Fruit fly (Drosophila melanogaster) whole organism, embryonic: ENCODE measurements around the gene CG14903.
A peak's percentile ranks its signal among the peaks of the same experiment; 100 is the strongest.

ENCODE experiments used
- CG10209 ChIP-seq: fragments of 200-800 bp; sonication (Bioruptor generic); optimal IDR thresholded peaks from 3 replicates; lab custom pipeline; 2017; ENCODE audit warnings: missing biosample characterization, mild to moderate bottlenecking, missing genetic modification characterization, missing genetic modification reagents
- CG1233 ChIP-seq: fragments of 200-800 bp; sonication (Bioruptor generic); optimal IDR thresholded peaks from 4 replicates; lab custom pipeline; 2018; ENCODE audit warnings: missing biosample characterization, mild to moderate bottlenecking, missing genetic modification characterization
- CG12391 ChIP-seq: fragments of 200-800 bp; sonication (Bioruptor generic); optimal IDR thresholded peaks from 3 replicates; lab custom pipeline; 2018; ENCODE audit warnings: missing biosample characterization, mild to moderate bottlenecking, missing genetic modification characterization, moderate library complexity
- CG13424 ChIP-seq: fragments of 200-800 bp; sonication (Bioruptor generic); optimal IDR thresholded peaks from 2 replicates; lab custom pipeline; 2019; ENCODE audit warnings: missing biosample characterization, mild to moderate bottlenecking, missing genetic modification characterization, moderate library complexity
- CG1529 ChIP-seq: fragments of 200-800 bp; sonication (Bioruptor generic); optimal IDR thresholded peaks from 3 replicates; lab custom pipeline; 2018; ENCODE audit warnings: missing biosample characterization, missing genetic modification characterization
- CG15514 ChIP-seq: fragments of 200-800 bp; sonication (Bioruptor generic); optimal IDR thresholded peaks from 3 replicates; lab custom pipeline; 2017; ENCODE audit warnings: missing biosample characterization, missing genetic modification characterization, mild to moderate bottlenecking, moderate library complexity, missing genetic modification reagents
- CG17328 ChIP-seq: fragments of 200-800 bp; sonication (Bioruptor generic); IDR thresholded peaks from 2 replicates; pipeline ENCODE4 v1.3.6; 2022; ENCODE audit warnings: missing biosample characterization, missing genetic modification characterization
- CG30431 ChIP-seq: fragments of 200-800 bp; sonication (Bioruptor generic); optimal IDR thresholded peaks from 2 replicates; lab custom pipeline; 2017; ENCODE audit warnings: missing biosample characterization, missing genetic modification characterization
- CG33557 ChIP-seq: fragments of 200-800 bp; sonication (Bioruptor generic); optimal IDR thresholded peaks from 2 replicates; lab custom pipeline; 2019; ENCODE audit warnings: missing biosample characterization, mild to moderate bottlenecking, missing genetic modification characterization, moderate library complexity
- CG34422 ChIP-seq: fragments of 200-800 bp; sonication (Bioruptor generic); IDR thresholded peaks from 3 replicates; pipeline ENCODE4 v1.3.6; 2022; ENCODE audit warnings: missing biosample characterization, missing genetic modification characterization
- CG3847 ChIP-seq: fragments of 200-800 bp; sonication (Bioruptor generic); IDR thresholded peaks from 2 replicates; pipeline ENCODE4 v1.3.6; 2022; ENCODE audit warnings: missing biosample characterization, missing genetic modification characterization
- CG43689 ChIP-seq: fragments of 200-800 bp; sonication (Bioruptor generic); IDR thresholded peaks from 2 replicates; pipeline ENCODE4 v1.3.6; 2022; ENCODE audit warnings: missing biosample characterization, missing genetic modification characterization
- CG6654 ChIP-seq: fragments of 200-800 bp; sonication (Bioruptor generic); optimal IDR thresholded peaks from 2 replicates; lab custom pipeline; 2017; ENCODE audit warnings: missing biosample characterization, mild to moderate bottlenecking, missing genetic modification characterization
- CoRest ChIP-seq: fragments of 200-800 bp; sonication (Bioruptor generic); optimal IDR thresholded peaks from 3 replicates; lab custom pipeline; 2018; ENCODE audit warnings: missing biosample characterization, mild to moderate bottlenecking, missing genetic modification characterization, moderate library complexity
- Deaf1 ChIP-seq: fragments of 200-800 bp; optimal IDR thresholded peaks from 3 replicates; lab custom pipeline; 2019; ENCODE audit warnings: missing biosample characterization, mild to moderate bottlenecking, missing genetic modification characterization, moderate library complexity
- Dfd ChIP-seq, 2 experiments: fragments of >200 bp; optimal IDR thresholded peaks; 2 replicates each; lab custom pipeline; 2017; ENCODE audit warnings: missing biosample characterization in 2 of 2, missing genetic modification characterization in 2 of 2
- Dref ChIP-seq: fragments of 200-800 bp; sonication (Bioruptor generic); IDR thresholded peaks from 2 replicates; pipeline ENCODE4 v1.3.6; 2022; ENCODE audit warnings: missing biosample characterization, missing genetic modification characterization
- Drgx ChIP-seq: fragments of 200-800 bp; sonication (Bioruptor generic); IDR thresholded peaks from 2 replicates; pipeline ENCODE4 v1.3.6; 2022; ENCODE audit warnings: missing biosample characterization, missing genetic modification characterization
- Hmx ChIP-seq: fragments of 200-800 bp; sonication (Bioruptor generic); optimal IDR thresholded peaks from 2 replicates; lab custom pipeline; 2016; ENCODE audit warnings: missing biosample characterization, missing genetic modification characterization
- Mes4 ChIP-seq: fragments of 200-800 bp; sonication (Bioruptor generic); optimal IDR thresholded peaks from 2 replicates; lab custom pipeline; 2016; ENCODE audit warnings: missing biosample characterization, missing genetic modification characterization
- NK7.1 ChIP-seq: fragments of 200-800 bp; sonication (Bioruptor generic); optimal IDR thresholded peaks from 3 replicates; lab custom pipeline; 2016; ENCODE audit warnings: missing biosample characterization, missing genetic modification characterization
- Sin3A ChIP-seq: fragments of >200 bp; optimal IDR thresholded peaks from 2 replicates; lab custom pipeline; 2018
- Sry-β ChIP-seq: fragments of 200-800 bp; sonication (Bioruptor generic); optimal IDR thresholded peaks from 2 replicates; lab custom pipeline; 2018; ENCODE audit warnings: missing biosample characterization, mild to moderate bottlenecking, missing genetic modification characterization, moderate library complexity
- Sry-δ ChIP-seq: fragments of 200-800 bp; sonication (Bioruptor generic); optimal IDR thresholded peaks from 2 replicates; lab custom pipeline; 2016; ENCODE audit warnings: missing biosample characterization, missing genetic modification characterization
- Tbp ChIP-seq: fragments of >200 bp; optimal IDR thresholded peaks from 2 replicates; lab custom pipeline; 2018; ENCODE audit warnings: missing biosample characterization, missing genetic modification characterization
- Xbp1 ChIP-seq: fragments of 200-800 bp; sonication (Bioruptor generic); optimal IDR thresholded peaks from 3 replicates; lab custom pipeline; 2016; ENCODE audit warnings: missing biosample characterization, mild to moderate bottlenecking, missing genetic modification characterization
- ap ChIP-seq: fragments of 200-800 bp; sonication (Bioruptor generic); IDR thresholded peaks from 2 replicates; pipeline ENCODE4 v1.3.6; 2022; ENCODE audit warnings: missing biosample characterization, missing genetic modification characterization
- ase ChIP-seq: fragments of 200-800 bp; sonication (Bioruptor generic); IDR thresholded peaks from 3 replicates; pipeline ENCODE4 v1.3.6; 2022; ENCODE audit warnings: missing biosample characterization, missing genetic modification characterization
- cad ChIP-seq: fragments of >200 bp; optimal IDR thresholded peaks from 2 replicates; lab custom pipeline; 2017; ENCODE audit warnings: missing biosample characterization, missing genetic modification characterization
- chif ChIP-seq, 2 experiments: fragments of 200-800 bp; sonication (Bioruptor generic); optimal IDR thresholded peaks; 3 replicates each; lab custom pipeline; 2016; ENCODE audit warnings: missing biosample characterization in 2 of 2, missing genetic modification characterization in 2 of 2
- danr ChIP-seq: fragments of 200-800 bp; sonication (Bioruptor generic); IDR thresholded peaks from 2 replicates; pipeline ENCODE4 v1.3.6; 2022; ENCODE audit warnings: missing biosample characterization, missing genetic modification characterization
- dmrt11E ChIP-seq: fragments of 200-800 bp; sonication (Bioruptor generic); optimal IDR thresholded peaks from 3 replicates; lab custom pipeline; 2018; ENCODE audit warnings: missing biosample characterization, mild to moderate bottlenecking, missing genetic modification characterization, moderate library complexity
- fu2 ChIP-seq: fragments of 200-800 bp; sonication (Bioruptor generic); optimal IDR thresholded peaks from 2 replicates; lab custom pipeline; 2016; ENCODE audit warnings: missing biosample characterization, missing genetic modification characterization
- gem ChIP-seq: fragments of 200-800 bp; sonication (Bioruptor generic); optimal IDR thresholded peaks from 2 replicates; lab custom pipeline; 2019; ENCODE audit warnings: missing biosample characterization, mild to moderate bottlenecking, missing genetic modification characterization, moderate library complexity
- grn ChIP-seq: fragments of 200-800 bp; sonication (Bioruptor generic); optimal IDR thresholded peaks from 3 replicates; lab custom pipeline; 2017; ENCODE audit warnings: missing biosample characterization, missing genetic modification characterization
- hbn ChIP-seq: fragments of 200-800 bp; sonication (Bioruptor generic); IDR thresholded peaks from 2 replicates; pipeline ENCODE4 v1.3.6; 2022; ENCODE audit warnings: missing biosample characterization, missing genetic modification characterization; ENCODE audit not compliant: partially characterized antibody
- her ChIP-seq: fragments of 200-800 bp; sonication (Bioruptor generic); optimal IDR thresholded peaks from 2 replicates; lab custom pipeline; 2016; ENCODE audit warnings: missing biosample characterization, missing genetic modification characterization
- ind ChIP-seq: fragments of 200-800 bp; sonication (Bioruptor generic); optimal IDR thresholded peaks from 3 replicates; lab custom pipeline; 2016; ENCODE audit warnings: missing biosample characterization, missing genetic modification characterization
- jumu ChIP-seq: fragments of 200-800 bp; sonication (Bioruptor generic); optimal IDR thresholded peaks from 3 replicates; lab custom pipeline; 2016; ENCODE audit warnings: missing biosample characterization, missing genetic modification characterization
- knrl ChIP-seq: fragments of 200-800 bp; sonication (Bioruptor generic); IDR thresholded peaks from 3 replicates; pipeline ENCODE4 v1.3.6; 2022; ENCODE audit warnings: missing biosample characterization, missing genetic modification characterization; ENCODE audit not compliant: partially characterized antibody
- lab ChIP-seq: fragments of 200-800 bp; sonication (Bioruptor generic); optimal IDR thresholded peaks from 3 replicates; lab custom pipeline; 2017; ENCODE audit warnings: missing biosample characterization, missing genetic modification characterization, mild to moderate bottlenecking, moderate library complexity, missing genetic modification reagents
- lilli ChIP-seq: fragments of 200-800 bp; sonication (Bioruptor generic); optimal IDR thresholded peaks from 3 replicates; lab custom pipeline; 2016; ENCODE audit warnings: missing biosample characterization, missing genetic modification characterization
- luna ChIP-seq: fragments of 200-800 bp; sonication (Bioruptor generic); optimal IDR thresholded peaks from 2 replicates; lab custom pipeline; 2016; ENCODE audit warnings: missing biosample characterization, missing genetic modification characterization
- mam ChIP-seq: fragments of 200-800 bp; sonication (Bioruptor generic); optimal IDR thresholded peaks from 3 replicates; lab custom pipeline; 2016; ENCODE audit warnings: missing biosample characterization, missing genetic modification characterization
- nmo ChIP-seq: fragments of 200-800 bp; sonication (Bioruptor generic); optimal IDR thresholded peaks from 2 replicates; lab custom pipeline; 2018; ENCODE audit warnings: missing biosample characterization, mild to moderate bottlenecking, missing genetic modification characterization, moderate library complexity
- psq ChIP-seq: fragments of 200-800 bp; sonication (Bioruptor generic); optimal IDR thresholded peaks from 2 replicates; lab custom pipeline; 2017; ENCODE audit warnings: missing biosample characterization, missing genetic modification characterization
- ranshi ChIP-seq: fragments of 200-800 bp; sonication (Bioruptor generic); IDR thresholded peaks from 2 replicates; pipeline ENCODE4 v1.3.6; 2022; ENCODE audit warnings: missing biosample characterization, missing genetic modification characterization
- scrt ChIP-seq: fragments of 200-800 bp; sonication (Bioruptor generic); optimal IDR thresholded peaks from 2 replicates; lab custom pipeline; 2018; ENCODE audit warnings: missing biosample characterization, mild to moderate bottlenecking, missing genetic modification characterization, moderate library complexity
- sens-2 ChIP-seq: fragments of 200-800 bp; sonication (Bioruptor generic); IDR thresholded peaks from 2 replicates; pipeline ENCODE4 v1.3.6; 2022; ENCODE audit warnings: missing biosample characterization, missing genetic modification characterization
- stwl ChIP-seq: fragments of 200-800 bp; sonication (Bioruptor generic); optimal IDR thresholded peaks from 3 replicates; lab custom pipeline; 2018; ENCODE audit warnings: missing biosample characterization, mild to moderate bottlenecking, missing genetic modification characterization, moderate library complexity
- tup ChIP-seq: fragments of 200-800 bp; sonication (Bioruptor generic); optimal IDR thresholded peaks from 2 replicates; lab custom pipeline; 2016; ENCODE audit warnings: missing biosample characterization, mild to moderate bottlenecking, missing genetic modification characterization, moderate library complexity
- zen2 ChIP-seq: fragments of 200-800 bp; sonication (Bioruptor generic); IDR thresholded peaks from 3 replicates; pipeline ENCODE4 v1.3.6; 2022; ENCODE audit warnings: missing biosample characterization, missing genetic modification characterization; ENCODE audit not compliant: partially characterized antibody

Gene CG14903

dm6 chr3R:16524178-16524577 is 49.4 kb downstream of the CG14903 start (continued):
- TF ChIP-seq scrt (GFP tag; lab: Kevin White, UChicago) (peak; percentile 53), Xbp1 (GFP tag; lab: Kevin White, UChicago) (peak; percentile 47), CG30431 (GFP tag; lab: Kevin White, UChicago) (no peak), CG17328 (GFP tag; lab: Robert Waterston, UW) (peak; percentile 93), stwl (tag; lab: Kevin White, UChicago) (peak; percentile 37), chif (GFP tag; optimal IDR thresholded peaks at IDR 0.05; lab: Kevin White, UChicago) (peak; percentile 27 to 48), luna (GFP tag; lab: Kevin White, UChicago) (no peak), tup (GFP tag; lab: Kevin White, UChicago) (no peak), CoRest (tag; lab: Kevin White, UChicago) (peak; percentile 40), Mes4 (GFP tag; lab: Kevin White, UChicago) (no peak), CG12391 (peak; percentile 68), Deaf1 (tag; lab: Kevin White, UChicago) (peak; percentile 55), ind (GFP tag; lab: Kevin White, UChicago) (peak; percentile 27), CG43689 (GFP tag; lab: Robert Waterston, UW) (0 out of 2 replicates have a peak, but pooled peaks have one; percentile 41), Drgx (peak; percentile 75), zen2 (GFP tag; lab: Robert Waterston, UW) (no peak), ase (GFP tag; lab: Robert Waterston, UW) (peak; percentile 73; the same call in 2 of the 3 replicates), gem (tag; lab: Kevin White, UChicago) (peak; percentile 89), Dfd (GFP tag; optimal IDR thresholded peaks at IDR 0.05; lab: Kevin White, UChicago) (no peak), CG15514 (GFP tag; lab: Kevin White, UChicago) (no peak), NK7.1 (GFP tag; lab: Kevin White, UChicago) (peak; percentile 32), CG3847 (no peak), mam (GFP tag; lab: Kevin White, UChicago) (peak; percentile 14), Sry-β (GFP tag; lab: Kevin White, UChicago) (no peak), psq (GFP tag; lab: Kevin White, UChicago) (no peak), ap (GFP tag; lab: Robert Waterston, UW) (peak; percentile 65), CG10209 (GFP tag; lab: Kevin White, UChicago) (no peak), CG1529 (GFP tag; lab: Kevin White, UChicago) (no peak), Dref (GFP tag; lab: Robert Waterston, UW) (no peak), Sry-δ (GFP tag; lab: Kevin White, UChicago) (peak; percentile 4), jumu (GFP tag; lab: Kevin White, UChicago) (peak; percentile 5), cad (GFP tag; lab: Kevin White, UChicago) (no peak), lilli (GFP tag; lab: Kevin White, UChicago) (no peak), her (no peak), nmo (GFP tag; lab: Kevin White, UChicago) (peak; percentile 70), dmrt11E (tag; lab: Kevin White, UChicago) (peak; percentile 49), ranshi (GFP tag; lab: Robert Waterston, UW) (peak; percentile 77), lab (GFP tag; lab: Kevin White, UChicago) (peak; percentile 74), hbn (GFP tag; lab: Robert Waterston, UW) (no peak), CG34422 (peak; percentile 66; the same call in 2 of the 3 replicates), sens-2 (GFP tag; lab: Robert Waterston, UW) (peak; percentile 83), danr (GFP tag; lab: Robert Waterston, UW) (peak; percentile 58; the same call in 1 of the 2 replicates), CG1233 (GFP tag; lab: Kevin White, UChicago) (peak; percentile 82), CG6654 (peak; percentile 51), grn (GFP tag; lab: Kevin White, UChicago) (no peak), Hmx (no peak), CG13424 (tag; lab: Kevin White, UChicago) (peak; percentile 60), fu2 (no peak), knrl (GFP tag; lab: Robert Waterston, UW) (no peak), CG33557 (GFP tag; lab: Kevin White, UChicago) (no peak), Tbp (GFP tag; lab: Kevin White, UChicago) (no peak), Sin3A (lab: Kevin White, UChicago) (no peak)
